Worm (Caenorhabditis elegans) whole organism, L1 larva: ENCODE measurements around the gene F38B7.11.
A peak's percentile ranks its signal among the peaks of the same experiment; 100 is the strongest.

Source experiments
- C04F5.9 ChIP-seq: sonication (generic microtip); optimal IDR thresholded peaks from 2 replicates; lab custom pipeline; 2016; ENCODE audit warnings: missing genetic modification characterization, missing compliant biosample characterization
- C34B4.2 ChIP-seq: sonication (generic microtip); optimal IDR thresholded peaks from 2 replicates; lab custom pipeline; 2017; ENCODE audit warnings: mild to moderate bottlenecking, missing genetic modification characterization, missing compliant biosample characterization
- F16B12.6 ChIP-seq: fragments of 150-350 bp; optimal IDR thresholded peaks from 2 replicates; lab custom pipeline; 2014; ENCODE audit warnings: missing biosample characterization, missing genetic modification characterization
- Y116A8C.19 ChIP-seq: sonication (generic microtip); optimal IDR thresholded peaks from 2 replicates; lab custom pipeline; 2016; ENCODE audit warnings: missing compliant biosample characterization, missing genetic modification characterization, borderline replicate concordance
- alr-1 ChIP-seq: fragments of 200-800 bp; sonication (Bioruptor generic); optimal IDR thresholded peaks from 2 replicates; lab custom pipeline; 2018; ENCODE audit warnings: borderline replicate concordance, mild to moderate bottlenecking, missing genetic modification characterization, missing compliant biosample characterization
- ama-1 ChIP-seq: fragments of 150-350 bp; optimal IDR thresholded peaks from 2 replicates; lab custom pipeline; 2014
- ceh-8 ChIP-seq: fragments of 200-800 bp; sonication (Bioruptor generic); optimal IDR thresholded peaks from 2 replicates; lab custom pipeline; 2018; ENCODE audit warnings: mild to moderate bottlenecking, missing genetic modification characterization, moderate library complexity, missing compliant biosample characterization
- ceh-88 ChIP-seq: fragments of 200-800 bp; sonication (Bioruptor generic); IDR thresholded peaks from 2 replicates; pipeline ENCODE4 v1.3.6; 2022; ENCODE audit warnings: missing genetic modification characterization, missing compliant biosample characterization
- ces-1 ChIP-seq: fragments of 150-350 bp; optimal IDR thresholded peaks from 2 replicates; lab custom pipeline; 2014; ENCODE audit warnings: missing biosample characterization, missing genetic modification reagents, missing genetic modification characterization
- dpl-1 ChIP-seq, 3 experiments: fragments of 150-350 bp in 2 of 3; sonication (generic microtip) in 1 of 3; optimal IDR thresholded peaks; 2 replicates each; lab custom pipeline; 2014 to 2017; ENCODE audit warnings: missing biosample characterization in 3 of 3, missing genetic modification characterization in 3 of 3, missing genetic modification reagents in 3 of 3
- efl-3 ChIP-seq: fragments of 200-800 bp; sonication (Bioruptor generic); optimal IDR thresholded peaks from 2 replicates; lab custom pipeline; 2018; ENCODE audit warnings: mild to moderate bottlenecking, missing genetic modification characterization, missing compliant biosample characterization
- elt-2 ChIP-seq: sonication (generic microtip); optimal IDR thresholded peaks from 2 replicates; lab custom pipeline; 2016; ENCODE audit warnings: missing genetic modification characterization, mild to moderate bottlenecking, inconsistent platforms, missing compliant biosample characterization, missing genetic modification reagents
- ets-5 ChIP-seq: fragments of 200-800 bp; sonication (Bioruptor generic); IDR thresholded peaks from 2 replicates; pipeline ENCODE4 v1.3.6; 2022; ENCODE audit warnings: missing genetic modification characterization, missing compliant biosample characterization
- fkh-8 ChIP-seq: sonication (generic microtip); optimal IDR thresholded peaks from 2 replicates; lab custom pipeline; 2016; ENCODE audit warnings: mild to moderate bottlenecking, missing genetic modification characterization, missing compliant biosample characterization
- grh-1 ChIP-seq: fragments of 200-800 bp; sonication (Bioruptor generic); IDR thresholded peaks from 2 replicates; pipeline ENCODE4 v1.3.6; 2022; ENCODE audit warnings: missing genetic modification reagents, missing genetic modification characterization, missing compliant biosample characterization
- hlh-17 ChIP-seq: fragments of 200-800 bp; sonication (Bioruptor generic); optimal IDR thresholded peaks from 2 replicates; lab custom pipeline; 2018; ENCODE audit warnings: missing genetic modification characterization, mild to moderate bottlenecking, missing compliant biosample characterization, moderate library complexity, borderline replicate concordance
- isw-1 ChIP-seq: fragments of 200-800 bp; sonication (Bioruptor generic); IDR thresholded peaks from 2 replicates; pipeline ENCODE4 v1.3.6; 2022; ENCODE audit warnings: missing genetic modification characterization, missing compliant biosample characterization
- jun-1 ChIP-seq: fragments of 150-350 bp; optimal IDR thresholded peaks from 2 replicates; lab custom pipeline; 2014; ENCODE audit warnings: missing biosample characterization, missing genetic modification reagents, missing genetic modification characterization
- lin-13 ChIP-seq: fragments of 150-350 bp; optimal IDR thresholded peaks from 2 replicates; lab custom pipeline; 2014; ENCODE audit warnings: missing biosample characterization, missing genetic modification reagents, missing genetic modification characterization
- lin-14 ChIP-seq: fragments of 200-800 bp; sonication (Bioruptor generic); optimal IDR thresholded peaks from 2 replicates; lab custom pipeline; 2018; ENCODE audit warnings: mild to moderate bottlenecking, missing genetic modification characterization, moderate library complexity, missing compliant biosample characterization
- lin-15B ChIP-seq: fragments of 150-350 bp; sonication (generic microtip); optimal IDR thresholded peaks from 3 replicates; lab custom pipeline; 2014; ENCODE audit warnings: missing biosample characterization, missing genetic modification characterization
- lin-39 ChIP-seq: fragments of 150-350 bp; optimal IDR thresholded peaks from 2 replicates; lab custom pipeline; 2014; ENCODE audit warnings: missing biosample characterization, missing genetic modification reagents, missing genetic modification characterization
- lsy-2 ChIP-seq, 2 experiments: fragments of 150-350 bp; optimal IDR thresholded peaks; 2 replicates each; lab custom pipeline; 2014; ENCODE audit warnings: missing biosample characterization in 2 of 2, missing genetic modification characterization in 2 of 2
- mab-9 ChIP-seq: fragments of 200-800 bp; sonication (Bioruptor generic); IDR thresholded peaks from 2 replicates; pipeline ENCODE4 v1.3.6; 2022; ENCODE audit warnings: missing genetic modification reagents, missing genetic modification characterization, missing compliant biosample characterization
- mef-2 ChIP-seq: fragments of 150-350 bp; optimal IDR thresholded peaks from 2 replicates; lab custom pipeline; 2014; ENCODE audit warnings: missing biosample characterization, missing genetic modification characterization
- nhr-11 ChIP-seq: fragments of 150-350 bp; optimal IDR thresholded peaks from 2 replicates; lab custom pipeline; 2014; ENCODE audit warnings: missing biosample characterization, missing genetic modification characterization
- nhr-12 ChIP-seq: sonication (generic microtip); optimal IDR thresholded peaks from 2 replicates; lab custom pipeline; 2017; ENCODE audit warnings: missing biosample characterization, missing genetic modification characterization
- nhr-19 ChIP-seq: fragments of 200-800 bp; sonication (Bioruptor generic); conservative IDR thresholded peaks from 2 replicates; pipeline ENCODE4 v1.3.6; 2022; ENCODE audit warnings: missing genetic modification characterization, missing compliant biosample characterization
- nhr-20 ChIP-seq: sonication (generic microtip); optimal IDR thresholded peaks from 2 replicates; lab custom pipeline; 2016; ENCODE audit warnings: mild to moderate bottlenecking, missing genetic modification characterization, missing compliant biosample characterization
- nhr-28 ChIP-seq: fragments of 150-350 bp; optimal IDR thresholded peaks from 2 replicates; lab custom pipeline; 2014; ENCODE audit warnings: missing biosample characterization, missing genetic modification characterization
- nhr-47 ChIP-seq: sonication (generic microtip); optimal IDR thresholded peaks from 2 replicates; lab custom pipeline; 2016; ENCODE audit warnings: mild to moderate bottlenecking, missing genetic modification characterization, moderate library complexity, missing compliant biosample characterization
- nhr-71 ChIP-seq: sonication (generic microtip); optimal IDR thresholded peaks from 2 replicates; lab custom pipeline; 2016; ENCODE audit warnings: mild to moderate bottlenecking, missing genetic modification characterization, moderate library complexity, missing compliant biosample characterization
- nhr-76 ChIP-seq: sonication (generic microtip); optimal IDR thresholded peaks from 2 replicates; lab custom pipeline; 2017; ENCODE audit warnings: missing biosample characterization, missing genetic modification characterization
- pag-3 ChIP-seq: sonication (generic microtip); optimal IDR thresholded peaks from 2 replicates; lab custom pipeline; 2017; ENCODE audit warnings: missing genetic modification characterization, mild to moderate bottlenecking, missing compliant biosample characterization, antibody characterized with exemption, borderline replicate concordance; ENCODE audit not compliant: insufficient read depth
- pqm-1 ChIP-seq: sonication (generic microtip); optimal IDR thresholded peaks from 3 replicates; lab custom pipeline; 2017; ENCODE audit warnings: missing biosample characterization, missing genetic modification characterization
- skn-1 ChIP-seq: fragments of 150-350 bp; optimal IDR thresholded peaks from 2 replicates; lab custom pipeline; 2014; ENCODE audit warnings: missing biosample characterization, missing genetic modification characterization
- snpc-4 ChIP-seq: fragments of 150-350 bp; optimal IDR thresholded peaks from 2 replicates; lab custom pipeline; 2014; ENCODE audit warnings: missing biosample characterization, missing genetic modification characterization
- sptf-1 ChIP-seq: fragments of 150-350 bp; optimal IDR thresholded peaks from 2 replicates; lab custom pipeline; 2014; ENCODE audit warnings: missing biosample characterization, missing genetic modification characterization
- swsn-7 ChIP-seq: sonication (generic microtip); optimal IDR thresholded peaks from 2 replicates; lab custom pipeline; 2016; ENCODE audit warnings: missing genetic modification characterization, missing compliant biosample characterization
- unc-130 ChIP-seq: fragments of 150-350 bp; optimal IDR thresholded peaks from 2 replicates; lab custom pipeline; 2017; ENCODE audit warnings: missing biosample characterization, missing genetic modification characterization, inconsistent platforms
- unc-30 ChIP-seq: sonication (generic microtip); optimal IDR thresholded peaks from 2 replicates; lab custom pipeline; 2017; ENCODE audit warnings: missing biosample characterization, missing genetic modification characterization
- unc-62 ChIP-seq: fragments of 150-350 bp; optimal IDR thresholded peaks from 2 replicates; lab custom pipeline; 2014; ENCODE audit warnings: missing biosample characterization, missing genetic modification reagents, missing genetic modification characterization
- unc-98 ChIP-seq: fragments of 200-800 bp; sonication (Bioruptor generic); IDR thresholded peaks from 2 replicates; pipeline ENCODE4 v1.3.6; 2022; ENCODE audit warnings: missing genetic modification characterization, missing compliant biosample characterization
- zag-1 ChIP-seq: fragments of 150-350 bp; optimal IDR thresholded peaks from 2 replicates; lab custom pipeline; 2014; ENCODE audit warnings: missing biosample characterization, missing genetic modification characterization
- zip-4 ChIP-seq: fragments of 200-800 bp; sonication (Bioruptor generic); optimal IDR thresholded peaks from 2 replicates; lab custom pipeline; 2018; ENCODE audit warnings: mild to moderate bottlenecking, missing genetic modification characterization, moderate library complexity, missing compliant biosample characterization
- ztf-11 ChIP-seq, 2 experiments: sonication (generic microtip); optimal IDR thresholded peaks; 2 replicates each; lab custom pipeline; 2016 to 2017; ENCODE audit warnings: missing genetic modification characterization in 2 of 2, missing biosample characterization in 1 of 2, missing compliant biosample characterization in 1 of 2

F38B7.11 gene

DNA sequence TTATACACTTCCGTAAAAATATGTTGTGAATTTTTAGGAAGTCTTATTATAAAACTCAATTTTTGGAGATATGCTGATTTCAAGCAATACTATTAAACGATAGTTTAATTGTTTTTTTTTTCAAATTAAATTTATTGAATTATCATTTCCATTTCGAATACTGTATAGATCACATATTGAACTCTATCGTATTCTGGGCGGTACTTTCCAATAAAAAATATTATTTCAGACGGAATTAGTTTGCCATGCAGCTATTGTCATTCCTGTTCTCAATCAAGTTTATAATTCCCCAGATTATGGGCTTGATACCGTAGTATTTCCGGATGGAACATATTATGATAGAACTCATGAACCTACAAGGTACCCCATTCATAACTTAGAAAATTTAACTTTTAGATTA is 27.7 kb downstream of the F38B7.11 start:
- TF ChIP-seq C34B4.2 (no peak), lsy-2 (tag; optimal IDR thresholded peaks at IDR 0.05; lab: Kevin White, UChicago) (peak in 1 of 2 experiments; percentile 51), alr-1 (tag; lab: Kevin White, UChicago) (no peak), dpl-1 (GFP tag; optimal IDR thresholded peaks at IDR 0.05; lab: Kevin White, UChicago) (no peak)
- TF ChIP-seq, all 84 proteins: peak for 1

DNA sequence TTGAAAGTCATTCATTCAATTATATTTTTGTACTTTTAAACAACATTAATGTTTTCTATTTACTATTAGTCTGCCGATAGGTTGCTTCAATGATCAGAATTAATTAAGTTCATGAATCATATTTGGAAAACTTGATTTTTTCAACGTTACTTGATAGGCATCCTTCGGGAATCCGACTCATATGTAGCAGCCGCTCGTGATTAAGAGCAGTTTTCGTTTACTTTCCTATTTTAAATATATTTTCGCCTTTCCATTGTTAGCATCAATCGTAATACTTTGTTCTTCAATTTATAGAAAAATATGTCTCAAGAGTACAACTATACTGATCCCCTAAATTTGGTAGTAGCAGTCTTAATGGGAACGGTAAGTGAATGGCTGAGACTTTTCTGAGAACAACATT is 33.9 kb downstream of the F38B7.11 start, which contains the start of gene srx-90:
TSS of gene srx-90 (plus strand) at position 301 of the 400 bp plus-strand sequence.
- TF ChIP-seq lin-13 (no peak), lin-15B (no peak), lin-39 (tag; lab: Kevin White, UChicago) (no peak), alr-1 (tag; lab: Kevin White, UChicago) (no peak), Y116A8C.19 (tag; lab: Kevin White, UChicago) (no peak), hlh-17 (no peak), nhr-76 (tag; lab: Kevin White, UChicago) (no peak), fkh-8 (no peak), unc-62 (GFP tag; lab: Kevin White, UChicago) (no peak), swsn-7 (no peak), isw-1 (GFP tag; lab: Robert Waterston, UW) (no peak)

ce11 chrV:11583212-11583611 is 36.3 kb downstream of the F38B7.11 start, which contains the start of gene srx-88:
TSS of gene srx-88 (plus strand) at chrV:11583512.
- TF ChIP-seq C04F5.9 (tag; lab: Kevin White, UChicago), result no peak

DNA sequence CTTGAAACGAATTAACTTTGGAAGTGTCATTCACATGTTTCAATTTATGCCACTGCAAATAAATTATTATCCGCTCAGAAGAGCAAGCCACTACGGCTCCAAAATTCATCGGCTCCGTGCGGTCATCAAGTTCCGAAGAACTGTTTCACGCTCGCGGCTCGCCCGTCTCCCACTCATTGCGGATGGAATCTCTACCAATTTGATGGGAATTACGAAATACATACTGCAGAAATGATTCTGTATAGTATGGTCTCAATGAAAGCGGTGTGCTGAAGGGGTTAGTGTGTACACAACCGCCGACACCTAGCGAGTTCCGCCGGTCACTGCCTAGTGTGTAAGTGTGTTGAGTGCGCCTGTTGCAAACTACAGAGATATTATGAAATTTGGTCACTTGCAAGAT is 38.2 kb downstream of the F38B7.11 start:
- peak; percentile 66 for TF ChIP-seq nhr-19 (GFP tag; lab: Robert Waterston, UW)
- TF ChIP-seq sptf-1 (tag; lab: Kevin White, UChicago), result no peak
- no peak for TF ChIP-seq efl-3
- TF ChIP-seq lsy-2 (tag; optimal IDR thresholded peaks at IDR 0.05; lab: Kevin White, UChicago), result no peak
- no peak for TF ChIP-seq zag-1 (tag; lab: Kevin White, UChicago)
- TF ChIP-seq F16B12.6, result no peak
- TF ChIP-seq ztf-11 (tag; optimal IDR thresholded peaks at IDR 0.05; lab: Kevin White, UChicago), result no peak
- TF ChIP-seq unc-30, result no peak
- no peak for TF ChIP-seq nhr-12 (tag; lab: Kevin White, UChicago)
- TF ChIP-seq lin-14, result no peak
- TF ChIP-seq nhr-47 (tag; lab: Kevin White, UChicago), result peak; percentile 54
- no peak for TF ChIP-seq pqm-1 (tag; lab: Kevin White, UChicago)
- TF ChIP-seq Y116A8C.19 (tag; lab: Kevin White, UChicago), result no peak
- peak; percentile 97 for TF ChIP-seq snpc-4 (tag; lab: Kevin White, UChicago)
- no peak for TF ChIP-seq pag-3
- TF ChIP-seq ets-5 (GFP tag; lab: Robert Waterston, UW), result no peak
- TF ChIP-seq ama-1, result no peak
- peak in 1 of 3 experiments; percentile 0 for TF ChIP-seq dpl-1 (GFP tag; optimal IDR thresholded peaks at IDR 0.05; lab: Kevin White, UChicago)
- no peak for TF ChIP-seq C04F5.9 (tag; lab: Kevin White, UChicago)
- TF ChIP-seq skn-1 (tag; lab: Kevin White, UChicago), result peak; percentile 11
- TF ChIP-seq lin-13, result no peak
- TF ChIP-seq mab-9 (GFP tag; lab: Robert Waterston, UW), result no peak
- TF ChIP-seq nhr-28 (tag; lab: Kevin White, UChicago), result no peak
- TF ChIP-seq unc-98, result no peak
- peak; percentile 80 for TF ChIP-seq nhr-71 (tag; lab: Kevin White, UChicago)
- no peak for TF ChIP-seq ces-1 (GFP tag; lab: Kevin White, UChicago)
- no peak for TF ChIP-seq jun-1 (tag; lab: Kevin White, UChicago)
- no peak for TF ChIP-seq nhr-76 (tag; lab: Kevin White, UChicago)
- 0 out of 2 replicates have a peak, but pooled peaks have one; percentile 28 for TF ChIP-seq grh-1 (GFP tag; lab: Robert Waterston, UW)
- peak; percentile 70 for TF ChIP-seq zip-4
- TF ChIP-seq elt-2 (tag; lab: Kevin White, UChicago), result peak; percentile 61
- TF ChIP-seq ceh-88 (GFP tag; lab: Robert Waterston, UW), result no peak
- TF ChIP-seq mef-2 (tag; lab: Kevin White, UChicago), result no peak
- no peak for TF ChIP-seq ceh-8 (GFP tag; lab: Kevin White, UChicago)
- TF ChIP-seq nhr-11, result no peak
- TF ChIP-seq unc-130 (tag; lab: Kevin White, UChicago), result no peak
- no peak for TF ChIP-seq alr-1 (tag; lab: Kevin White, UChicago)
- TF ChIP-seq C34B4.2, result no peak
- peak; percentile 75 for TF ChIP-seq nhr-20
